Worm (Caenorhabditis elegans) whole organism, L1 larva: Measurements from ENCODE around the gene Y47D7A.15.

Source experiments
- C04F5.9 ChIP-seq: sonication (generic microtip); optimal IDR thresholded peaks from 2 replicates; lab custom pipeline; 2016; ENCODE audit warnings: missing genetic modification characterization, missing compliant biosample characterization
- Y116A8C.19 ChIP-seq: sonication (generic microtip); optimal IDR thresholded peaks from 2 replicates; lab custom pipeline; 2016; ENCODE audit warnings: missing compliant biosample characterization, missing genetic modification characterization, borderline replicate concordance
- aha-1 ChIP-seq: fragments of 150-350 bp; optimal IDR thresholded peaks from 2 replicates; lab custom pipeline; 2014; ENCODE audit warnings: missing biosample characterization, missing genetic modification characterization
- alr-1 ChIP-seq: fragments of 200-800 bp; sonication (Bioruptor generic); optimal IDR thresholded peaks from 2 replicates; lab custom pipeline; 2018; ENCODE audit warnings: borderline replicate concordance, mild to moderate bottlenecking, missing genetic modification characterization, missing compliant biosample characterization
- ama-1 ChIP-seq: fragments of 150-350 bp; optimal IDR thresholded peaks from 2 replicates; lab custom pipeline; 2014
- blmp-1 ChIP-seq: fragments of 150-350 bp; optimal IDR thresholded peaks from 2 replicates; lab custom pipeline; 2014; ENCODE audit warnings: missing biosample characterization, missing genetic modification characterization
- ceh-63 ChIP-seq: fragments of 200-800 bp; sonication (Bioruptor generic); optimal IDR thresholded peaks from 2 replicates; lab custom pipeline; 2018; ENCODE audit warnings: mild to moderate bottlenecking, missing genetic modification characterization, missing compliant biosample characterization
- ceh-8 ChIP-seq: fragments of 200-800 bp; sonication (Bioruptor generic); optimal IDR thresholded peaks from 2 replicates; lab custom pipeline; 2018; ENCODE audit warnings: mild to moderate bottlenecking, missing genetic modification characterization, moderate library complexity, missing compliant biosample characterization
- ceh-88 ChIP-seq: fragments of 200-800 bp; sonication (Bioruptor generic); IDR thresholded peaks from 2 replicates; pipeline ENCODE4 v1.3.6; 2022; ENCODE audit warnings: missing genetic modification characterization, missing compliant biosample characterization
- ces-1 ChIP-seq: fragments of 150-350 bp; optimal IDR thresholded peaks from 2 replicates; lab custom pipeline; 2014; ENCODE audit warnings: missing biosample characterization, missing genetic modification reagents, missing genetic modification characterization
- dpl-1 ChIP-seq, 3 experiments: fragments of 150-350 bp in 2 of 3; sonication (generic microtip) in 1 of 3; optimal IDR thresholded peaks; 2 replicates each; lab custom pipeline; 2014 to 2017; ENCODE audit warnings: missing biosample characterization in 3 of 3, missing genetic modification characterization in 3 of 3, missing genetic modification reagents in 3 of 3
- dsc-1 ChIP-seq: sonication (generic microtip); optimal IDR thresholded peaks from 2 replicates; lab custom pipeline; 2016; ENCODE audit warnings: mild to moderate bottlenecking, missing genetic modification characterization, missing compliant biosample characterization
- efl-1 ChIP-seq, 4 experiments: fragments of 150-350 bp; optimal IDR thresholded peaks in 3 of 4; peaks in 1 of 4; 1 replicate in 1 of 4; 2 replicates in 3 of 4; lab custom pipeline; 2014; ENCODE audit warnings: missing biosample characterization in 2 of 4, missing genetic modification characterization in 2 of 4, missing genetic modification reagents in 2 of 4
- efl-3 ChIP-seq: fragments of 200-800 bp; sonication (Bioruptor generic); optimal IDR thresholded peaks from 2 replicates; lab custom pipeline; 2018; ENCODE audit warnings: mild to moderate bottlenecking, missing genetic modification characterization, missing compliant biosample characterization
- egl-13 ChIP-seq: sonication (generic microtip); optimal IDR thresholded peaks from 2 replicates; lab custom pipeline; 2016; ENCODE audit warnings: missing genotype, missing genetic modification reagents, missing genetic modification characterization, missing compliant biosample characterization
- elt-2 ChIP-seq: sonication (generic microtip); optimal IDR thresholded peaks from 2 replicates; lab custom pipeline; 2016; ENCODE audit warnings: missing genetic modification characterization, mild to moderate bottlenecking, inconsistent platforms, missing compliant biosample characterization, missing genetic modification reagents
- elt-3 ChIP-seq, 6 experiments: fragments of 150-350 bp in 1 of 6; sonication (generic microtip); optimal IDR thresholded peaks; 2 replicates each; lab custom pipeline; 2017 to 2018; ENCODE audit warnings: missing biosample characterization in 6 of 6, missing genetic modification characterization in 6 of 6, inconsistent platforms in 1 of 6
- ets-5 ChIP-seq: fragments of 200-800 bp; sonication (Bioruptor generic); IDR thresholded peaks from 2 replicates; pipeline ENCODE4 v1.3.6; 2022; ENCODE audit warnings: missing genetic modification characterization, missing compliant biosample characterization
- fkh-10 ChIP-seq: sonication (generic microtip); optimal IDR thresholded peaks from 2 replicates; lab custom pipeline; 2017; ENCODE audit warnings: missing biosample characterization, missing genetic modification reagents, missing genetic modification characterization
- fkh-4 ChIP-seq: sonication (generic microtip); optimal IDR thresholded peaks from 2 replicates; lab custom pipeline; 2016; ENCODE audit warnings: missing compliant biosample characterization, missing genetic modification characterization, borderline replicate concordance
- hlh-4 ChIP-seq: sonication (generic microtip); optimal IDR thresholded peaks from 2 replicates; lab custom pipeline; 2016; ENCODE audit warnings: mild to moderate bottlenecking, missing genetic modification characterization, missing compliant biosample characterization
- hpl-2 ChIP-seq: fragments of 150-350 bp; optimal IDR thresholded peaks from 2 replicates; lab custom pipeline; 2014; ENCODE audit warnings: missing biosample characterization, missing genetic modification reagents, missing genetic modification characterization
- jun-1 ChIP-seq: fragments of 150-350 bp; optimal IDR thresholded peaks from 2 replicates; lab custom pipeline; 2014; ENCODE audit warnings: missing biosample characterization, missing genetic modification reagents, missing genetic modification characterization
- lin-14 ChIP-seq: fragments of 200-800 bp; sonication (Bioruptor generic); optimal IDR thresholded peaks from 2 replicates; lab custom pipeline; 2018; ENCODE audit warnings: mild to moderate bottlenecking, missing genetic modification characterization, moderate library complexity, missing compliant biosample characterization
- lin-15B ChIP-seq: fragments of 150-350 bp; sonication (generic microtip); optimal IDR thresholded peaks from 3 replicates; lab custom pipeline; 2014; ENCODE audit warnings: missing biosample characterization, missing genetic modification characterization
- lin-35 ChIP-seq, 2 experiments: fragments of 150-350 bp; optimal IDR thresholded peaks; 2 replicates each; lab custom pipeline; 2014; ENCODE audit warnings: missing biosample characterization in 2 of 2, missing genetic modification characterization in 2 of 2, missing genetic modification reagents in 2 of 2
- lir-3 ChIP-seq: sonication (generic microtip); optimal IDR thresholded peaks from 2 replicates; lab custom pipeline; 2016; ENCODE audit warnings: mild to moderate bottlenecking, missing genetic modification characterization, moderate library complexity, missing compliant biosample characterization; ENCODE audit not compliant: poor library complexity
- mab-9 ChIP-seq: fragments of 200-800 bp; sonication (Bioruptor generic); IDR thresholded peaks from 2 replicates; pipeline ENCODE4 v1.3.6; 2022; ENCODE audit warnings: missing genetic modification reagents, missing genetic modification characterization, missing compliant biosample characterization
- mdl-1 ChIP-seq, 2 experiments: fragments of 150-350 bp; optimal IDR thresholded peaks; 2 replicates each; lab custom pipeline; 2014 to 2017; ENCODE audit warnings: missing biosample characterization in 2 of 2, missing genetic modification characterization in 2 of 2, inconsistent platforms in 1 of 2
- mef-2 ChIP-seq: fragments of 150-350 bp; optimal IDR thresholded peaks from 2 replicates; lab custom pipeline; 2014; ENCODE audit warnings: missing biosample characterization, missing genetic modification characterization
- mep-1 ChIP-seq: fragments of 150-350 bp; optimal IDR thresholded peaks from 2 replicates; lab custom pipeline; 2014; ENCODE audit warnings: missing biosample characterization, missing genetic modification characterization
- nhr-11 ChIP-seq: fragments of 150-350 bp; optimal IDR thresholded peaks from 2 replicates; lab custom pipeline; 2014; ENCODE audit warnings: missing biosample characterization, missing genetic modification characterization
- nhr-12 ChIP-seq: sonication (generic microtip); optimal IDR thresholded peaks from 2 replicates; lab custom pipeline; 2017; ENCODE audit warnings: missing biosample characterization, missing genetic modification characterization
- nhr-19 ChIP-seq: fragments of 200-800 bp; sonication (Bioruptor generic); conservative IDR thresholded peaks from 2 replicates; pipeline ENCODE4 v1.3.6; 2022; ENCODE audit warnings: missing genetic modification characterization, missing compliant biosample characterization
- nhr-28 ChIP-seq: fragments of 150-350 bp; optimal IDR thresholded peaks from 2 replicates; lab custom pipeline; 2014; ENCODE audit warnings: missing biosample characterization, missing genetic modification characterization
- nhr-71 ChIP-seq: sonication (generic microtip); optimal IDR thresholded peaks from 2 replicates; lab custom pipeline; 2016; ENCODE audit warnings: mild to moderate bottlenecking, missing genetic modification characterization, moderate library complexity, missing compliant biosample characterization
- nhr-76 ChIP-seq: sonication (generic microtip); optimal IDR thresholded peaks from 2 replicates; lab custom pipeline; 2017; ENCODE audit warnings: missing biosample characterization, missing genetic modification characterization
- nhr-77 ChIP-seq: fragments of 150-350 bp; optimal IDR thresholded peaks from 2 replicates; lab custom pipeline; 2014; ENCODE audit warnings: missing biosample characterization, missing genetic modification characterization
- nhr-84 ChIP-seq: sonication (generic microtip); optimal IDR thresholded peaks from 2 replicates; lab custom pipeline; 2017; ENCODE audit warnings: missing biosample characterization, missing genetic modification characterization
- pag-3 ChIP-seq: sonication (generic microtip); optimal IDR thresholded peaks from 2 replicates; lab custom pipeline; 2017; ENCODE audit warnings: missing genetic modification characterization, mild to moderate bottlenecking, missing compliant biosample characterization, antibody characterized with exemption, borderline replicate concordance; ENCODE audit not compliant: insufficient read depth
- pax-3 ChIP-seq: fragments of 200-800 bp; sonication (Bioruptor generic); optimal IDR thresholded peaks from 2 replicates; lab custom pipeline; 2018; ENCODE audit warnings: mild to moderate bottlenecking, missing genetic modification characterization, moderate library complexity, missing compliant biosample characterization
- pqm-1 ChIP-seq: sonication (generic microtip); optimal IDR thresholded peaks from 3 replicates; lab custom pipeline; 2017; ENCODE audit warnings: missing biosample characterization, missing genetic modification characterization
- skn-1 ChIP-seq: fragments of 150-350 bp; optimal IDR thresholded peaks from 2 replicates; lab custom pipeline; 2014; ENCODE audit warnings: missing biosample characterization, missing genetic modification characterization
- snpc-4 ChIP-seq: fragments of 150-350 bp; optimal IDR thresholded peaks from 2 replicates; lab custom pipeline; 2014; ENCODE audit warnings: missing biosample characterization, missing genetic modification characterization
- sup-37 ChIP-seq: fragments of 200-800 bp; sonication (Bioruptor generic); optimal IDR thresholded peaks from 2 replicates; lab custom pipeline; 2018; ENCODE audit warnings: mild to moderate bottlenecking, missing genetic modification characterization, missing compliant biosample characterization
- swsn-7 ChIP-seq: sonication (generic microtip); optimal IDR thresholded peaks from 2 replicates; lab custom pipeline; 2016; ENCODE audit warnings: missing genetic modification characterization, missing compliant biosample characterization
- tbx-2 ChIP-seq: sonication (generic microtip); optimal IDR thresholded peaks from 2 replicates; lab custom pipeline; 2016; ENCODE audit warnings: missing genetic modification characterization, missing compliant biosample characterization
- tlp-1 ChIP-seq: fragments of 150-350 bp; optimal IDR thresholded peaks from 2 replicates; lab custom pipeline; 2014; ENCODE audit warnings: missing biosample characterization, missing genetic modification characterization
- unc-130 ChIP-seq: fragments of 150-350 bp; optimal IDR thresholded peaks from 2 replicates; lab custom pipeline; 2017; ENCODE audit warnings: missing biosample characterization, missing genetic modification characterization, inconsistent platforms
- unc-30 ChIP-seq: sonication (generic microtip); optimal IDR thresholded peaks from 2 replicates; lab custom pipeline; 2017; ENCODE audit warnings: missing biosample characterization, missing genetic modification characterization
- ztf-11 ChIP-seq, 2 experiments: sonication (generic microtip); optimal IDR thresholded peaks; 2 replicates each; lab custom pipeline; 2016 to 2017; ENCODE audit warnings: missing genetic modification characterization in 2 of 2, missing biosample characterization in 1 of 2, missing compliant biosample characterization in 1 of 2
- ztf-4 ChIP-seq: fragments of 150-350 bp; optimal IDR thresholded peaks from 2 replicates; lab custom pipeline; 2014; ENCODE audit warnings: missing biosample characterization, missing genetic modification characterization

Y47D7A.15 gene

ce11 chrV:4450523-4451089, 17.6 kb upstream of the Y47D7A.15 start, which contains the start of gene rft-2 (continued):
- TF ChIP-seq pax-3 (tag; lab: Kevin White, UChicago) (no peak), tlp-1 (no peak), ceh-63 (GFP tag; lab: Kevin White, UChicago) (no peak), ces-1 (GFP tag; lab: Kevin White, UChicago) (no peak), lin-14 (GFP tag; lab: Kevin White, UChicago) (peak; percentile 61), ceh-88 (GFP tag; lab: Robert Waterston, UW) (no peak), blmp-1 (tag; lab: Kevin White, UChicago) (peak; percentile 49), pqm-1 (tag; lab: Kevin White, UChicago) (no peak), swsn-7 (tag; lab: Kevin White, UChicago) (peak; percentile 60), dsc-1 (tag; lab: Kevin White, UChicago) (peak; percentile 67), ztf-4 (tag; lab: Kevin White, UChicago) (no peak), unc-30 (tag; lab: Kevin White, UChicago) (no peak), hlh-4 (tag; lab: Kevin White, UChicago) (no peak), nhr-19 (peak; percentile 50), nhr-84 (tag; lab: Kevin White, UChicago) (no peak), fkh-4 (tag; lab: Kevin White, UChicago) (no peak), ztf-11 (tag; optimal IDR thresholded peaks at IDR 0.05; lab: Kevin White, UChicago) (no peak), nhr-12 (tag; lab: Kevin White, UChicago) (no peak), Y116A8C.19 (tag; lab: Kevin White, UChicago) (no peak), snpc-4 (tag; lab: Kevin White, UChicago) (peak; percentile 44), alr-1 (tag; lab: Kevin White, UChicago) (no peak), dpl-1 (GFP tag; optimal IDR thresholded peaks at IDR 0.05; lab: Kevin White, UChicago) (peak; percentile 93 to 96 (median 95)), mef-2 (tag; lab: Kevin White, UChicago) (no peak), elt-2 (tag; lab: Kevin White, UChicago) (peak; percentile 56), skn-1 (tag; lab: Kevin White, UChicago) (peak; percentile 51), egl-13 (tag; lab: Kevin White, UChicago) (peak; percentile 24), lin-15B (peak; percentile 1), sup-37 (GFP tag; lab: Kevin White, UChicago) (no peak), mdl-1 (tag; optimal IDR thresholded peaks at IDR 0.05; lab: Kevin White, UChicago) (peak in 1 of 2 experiments; percentile 22), nhr-76 (tag; lab: Kevin White, UChicago) (no peak), aha-1 (no peak), lin-35 (GFP tag; optimal IDR thresholded peaks at IDR 0.05; lab: Kevin White, UChicago) (peak; percentile 96 to 97), nhr-71 (tag; lab: Kevin White, UChicago) (peak; percentile 76), nhr-28 (tag; lab: Kevin White, UChicago) (no peak), nhr-11 (tag; lab: Kevin White, UChicago) (peak; percentile 14), fkh-10 (GFP tag; lab: Kevin White, UChicago) (peak; percentile 25), ama-1 (lab: Kevin White, UChicago) (no peak), ets-5 (GFP tag; lab: Robert Waterston, UW) (no peak), mab-9 (GFP tag; lab: Robert Waterston, UW) (no peak), lir-3 (tag; lab: Kevin White, UChicago) (no peak), mep-1 (tag; lab: Kevin White, UChicago) (peak; percentile 62), C04F5.9 (tag; lab: Kevin White, UChicago) (peak; percentile 23), ceh-8 (GFP tag; lab: Kevin White, UChicago) (no peak), unc-130 (no peak), nhr-77 (tag; lab: Kevin White, UChicago) (peak; percentile 35), jun-1 (tag; lab: Kevin White, UChicago) (peak; percentile 16), efl-3 (no peak), elt-3 (tag; optimal IDR thresholded peaks at IDR 0.05; lab: Kevin White, UChicago) (peak in 1 of 6 experiments; percentile 11), hpl-2 (GFP tag; lab: Kevin White, UChicago) (no peak), pag-3 (tag; lab: Kevin White, UChicago) (no peak), tbx-2 (peak; percentile 50), efl-1 (optimal IDR thresholded peaks at IDR 0.05; lab: Kevin White, UChicago) (peak; percentile 92 to 96), efl-1 (GFP tag; optimal IDR thresholded peaks at IDR 0.05 in 1 of 2; lab: Kevin White, UChicago) (peak; percentile 96 to 99)
